Worm (Caenorhabditis elegans) whole organism, L3 larva: ENCODE results near the gene srt-28.

Experiments used
- R02D3.7 ChIP-seq: fragments of 150-350 bp; optimal IDR thresholded peaks from 2 replicates; lab custom pipeline; 2014; ENCODE audit warnings: missing biosample characterization, missing genetic modification characterization
- ZK546.5 ChIP-seq: sonication (generic microtip); optimal IDR thresholded peaks from 2 replicates; lab custom pipeline; 2017; ENCODE audit warnings: missing biosample characterization, missing genetic modification characterization
- aly-2 ChIP-seq: fragments of 150-350 bp; optimal IDR thresholded peaks from 2 replicates; lab custom pipeline; 2014; ENCODE audit warnings: missing biosample characterization, missing genetic modification characterization
- ama-1 ChIP-seq: fragments of 150-350 bp; optimal IDR thresholded peaks from 2 replicates; lab custom pipeline; 2018
- fkh-10 ChIP-seq: sonication (generic microtip); optimal IDR thresholded peaks from 2 replicates; lab custom pipeline; 2017; ENCODE audit warnings: missing biosample characterization, missing genetic modification reagents, missing genetic modification characterization
- lin-39 ChIP-seq: fragments of 150-350 bp; optimal IDR thresholded peaks from 2 replicates; lab custom pipeline; 2018; ENCODE audit warnings: missing biosample characterization, missing genetic modification reagents, missing genetic modification characterization
- nhr-11 ChIP-seq: fragments of 150-350 bp; optimal IDR thresholded peaks from 2 replicates; lab custom pipeline; 2014; ENCODE audit warnings: missing biosample characterization, missing genetic modification characterization
- nhr-12 ChIP-seq: fragments of 150-350 bp; optimal IDR thresholded peaks from 2 replicates; lab custom pipeline; 2014; ENCODE audit warnings: missing biosample characterization, missing genetic modification characterization
- nhr-23 ChIP-seq: fragments of 150-350 bp; optimal IDR thresholded peaks from 2 replicates; lab custom pipeline; 2014; ENCODE audit warnings: missing biosample characterization, missing genetic modification reagents, missing genetic modification characterization
- nhr-237 ChIP-seq: fragments of 150-350 bp; optimal IDR thresholded peaks from 2 replicates; lab custom pipeline; 2014; ENCODE audit warnings: missing biosample characterization, missing genetic modification characterization
- pqm-1 ChIP-seq: fragments of 150-350 bp; optimal IDR thresholded peaks from 2 replicates; lab custom pipeline; 2017; ENCODE audit warnings: missing biosample characterization, missing genetic modification characterization, inconsistent platforms
- skn-1 ChIP-seq: fragments of 150-350 bp; optimal IDR thresholded peaks from 2 replicates; lab custom pipeline; 2014; ENCODE audit warnings: missing biosample characterization, missing genetic modification characterization
- zag-1 ChIP-seq: fragments of 150-350 bp; optimal IDR thresholded peaks from 2 replicates; lab custom pipeline; 2014; ENCODE audit warnings: missing biosample characterization, missing genetic modification characterization
- ztf-11 ChIP-seq: fragments of 150-350 bp; optimal IDR thresholded peaks from 2 replicates; lab custom pipeline; 2014; ENCODE audit warnings: missing biosample characterization, missing genetic modification characterization

ce11 chrV:2710192-2710591 lies 3.2 kb downstream of the srt-28 start:
- no peak for TF ChIP-seq fkh-10 (GFP tag; lab: Kevin White, UChicago)
- TF ChIP-seq pqm-1 (tag; lab: Kevin White, UChicago): no peak
- no peak for TF ChIP-seq zag-1 (tag; lab: Kevin White, UChicago)
- no peak for TF ChIP-seq nhr-237 (tag; lab: Kevin White, UChicago)
- TF ChIP-seq aly-2: no peak
- no peak for TF ChIP-seq nhr-12 (tag; lab: Kevin White, UChicago)
- no peak for TF ChIP-seq R02D3.7 (tag; lab: Kevin White, UChicago)
- TF ChIP-seq lin-39 (tag; lab: Kevin White, UChicago): no peak
- TF ChIP-seq nhr-23: no peak
- TF ChIP-seq ztf-11 (tag; lab: Kevin White, UChicago): no peak
- TF ChIP-seq ZK546.5 (tag; lab: Kevin White, UChicago): no peak
- TF ChIP-seq skn-1: no peak
- TF ChIP-seq nhr-11 (tag; lab: Kevin White, UChicago): no peak
- no peak for TF ChIP-seq ama-1 (lab: Kevin White, UChicago)
